Fruit fly (Drosophila melanogaster): ENCODE data around the gene CG7970.

DNA sequence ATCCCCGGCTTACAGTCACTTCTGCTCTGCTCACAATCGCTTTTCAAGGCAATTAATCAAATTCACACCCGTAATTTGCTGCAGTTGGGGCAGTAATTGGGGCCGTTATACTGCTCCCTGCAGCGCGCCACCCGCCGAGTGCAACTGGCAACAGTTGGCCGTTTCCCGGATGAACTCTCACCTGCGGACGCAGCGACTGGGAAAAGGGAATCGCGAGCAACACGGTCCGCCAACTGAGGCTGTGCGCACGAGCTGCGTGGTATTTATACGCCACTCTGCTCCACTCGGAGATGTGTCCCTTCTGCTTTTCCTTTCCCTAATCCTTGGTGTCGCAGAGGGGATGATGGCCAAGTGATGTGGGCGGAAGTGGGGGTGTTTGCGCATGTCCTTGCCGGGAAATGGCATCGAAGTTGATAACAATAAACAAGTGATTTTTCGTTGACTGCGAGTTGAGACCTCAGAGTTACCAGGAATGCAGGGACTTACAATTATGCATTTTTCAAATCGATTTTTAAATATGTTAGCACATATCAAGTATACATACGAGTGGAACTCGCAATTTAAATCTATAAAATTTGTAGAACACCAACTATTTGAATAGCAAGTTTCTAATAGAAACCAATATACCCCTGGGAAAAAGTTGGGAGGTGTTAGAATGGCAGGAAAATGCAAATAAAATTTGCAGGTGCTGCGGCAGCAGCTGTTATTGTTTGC is 23.3 kb upstream of the CG7970 start, which contains the start of gene GC:
- TF ChIP-seq CG33017 (tag; optimal IDR thresholded peaks at IDR 0.05) (no peak), Mnt (GFP tag; optimal IDR thresholded peaks at IDR 0.05) (no peak), CG12768 (GFP tag; optimal IDR thresholded peaks at IDR 0.05) (no peak), pad (GFP tag; optimal IDR thresholded peaks at IDR 0.05) (no peak), Clk (GFP tag; optimal IDR thresholded peaks at IDR 0.05) (no peak), ovo (GFP tag; optimal IDR thresholded peaks at IDR 0.05) (no peak), kay (GFP tag; ENCODE audit: borderline replicate concordance) (no peak), tj (GFP tag; optimal IDR thresholded peaks at IDR 0.05) (no peak)
